Worm (Caenorhabditis elegans): Measurements from ENCODE around the gene oig-4.

Gene oig-4

ce11 chrII:7613241-7613782, at the start of gene oig-4, which contains the start of gene R07G3.7:
TSS of gene oig-4 (plus strand) at chrII:7613541.
TSS of gene R07G3.7 (minus strand) at chrII:7613732.
- TF ChIP-seq egl-5 (tag; optimal IDR thresholded peaks at IDR 0.05) (peak; percentile 45), hmg-11 (tag; optimal IDR thresholded peaks at IDR 0.05) (no peak)

ce11 chrII:7570305-7570704, 43.0 kb upstream of the oig-4 start, which contains the start of gene F35D2.3:
TSS of gene F35D2.3 (plus strand) at chrII:7570605.
- TF ChIP-seq elt-2 (tag; optimal IDR thresholded peaks at IDR 0.05) (no peak), aly-2 (tag; optimal IDR thresholded peaks at IDR 0.05) (no peak), nhr-23 (tag; optimal IDR thresholded peaks at IDR 0.05) (no peak), egl-27 (tag; optimal IDR thresholded peaks at IDR 0.05) (no peak), unc-62 (GFP tag; optimal IDR thresholded peaks at IDR 0.05) (no peak), tbx-2 (tag; optimal IDR thresholded peaks at IDR 0.05) (no peak), nhr-67 (tag; optimal IDR thresholded peaks at IDR 0.05) (no peak), jun-1 (tag; optimal IDR thresholded peaks at IDR 0.05) (no peak), ztf-11 (tag; optimal IDR thresholded peaks at IDR 0.05) (no peak), R02D3.7 (tag; optimal IDR thresholded peaks at IDR 0.05) (no peak), nhr-237 (tag; optimal IDR thresholded peaks at IDR 0.05) (no peak), zag-1 (tag; optimal IDR thresholded peaks at IDR 0.05) (no peak), ceh-82 (tag; optimal IDR thresholded peaks at IDR 0.05) (no peak), ceh-28 (tag; optimal IDR thresholded peaks at IDR 0.05) (no peak)

- TF ChIP-seq fkh-2 (tag; optimal IDR thresholded peaks at IDR 0.05) (no peak), pha-4 (tag; optimal IDR thresholded peaks at IDR 0.05) (no peak), ama-1 (optimal IDR thresholded peaks at IDR 0.05) (no peak), nhr-67 (tag; optimal IDR thresholded peaks at IDR 0.05) (no peak), mml-1 (tag; optimal IDR thresholded peaks at IDR 0.05) (no peak), pqm-1 (tag; optimal IDR thresholded peaks at IDR 0.05) (no peak), fkh-10 (GFP tag; optimal IDR thresholded peaks at IDR 0.05) (no peak), hmg-11 (tag; optimal IDR thresholded peaks at IDR 0.05) (no peak), elt-2 (tag; optimal IDR thresholded peaks at IDR 0.05) (no peak)
These were observed 42.5 kb upstream of the oig-4 start for ce11 chrII:7570820-7571219.

ce11 chrII:7574143-7574542, 39.2 kb upstream of the oig-4 start, which contains the start of gene F35D2.2:
TSS of gene F35D2.2 (plus strand) at chrII:7574443.
- no peak for TF ChIP-seq ztf-4 (tag; optimal IDR thresholded peaks at IDR 0.05)
- no peak for TF ChIP-seq daf-12 (tag; optimal IDR thresholded peaks at IDR 0.05)
- TF ChIP-seq mdl-1 (tag; optimal IDR thresholded peaks at IDR 0.05), result no peak
- TF ChIP-seq lin-15B (tag; optimal IDR thresholded peaks at IDR 0.05), result no peak
- no peak for TF ChIP-seq skn-1 (tag; optimal IDR thresholded peaks at IDR 0.05)
- no peak for TF ChIP-seq unc-62 (GFP tag; optimal IDR thresholded peaks at IDR 0.05)
- no peak for TF ChIP-seq fkh-2 (tag; optimal IDR thresholded peaks at IDR 0.05)
- TF ChIP-seq nhr-28 (tag; optimal IDR thresholded peaks at IDR 0.05), result no peak

- TF ChIP-seq elt-2 (tag; optimal IDR thresholded peaks at IDR 0.05) (no peak), nhr-43 (tag; optimal IDR thresholded peaks at IDR 0.05; ENCODE audit: poor library complexity, severe bottlenecking) (no peak), nhr-28 (tag; optimal IDR thresholded peaks at IDR 0.05) (no peak), jun-1 (tag; optimal IDR thresholded peaks at IDR 0.05) (no peak), eor-1 (tag; optimal IDR thresholded peaks at IDR 0.05) (no peak), ztf-4 (tag; optimal IDR thresholded peaks at IDR 0.05) (no peak), elt-3 (tag; optimal IDR thresholded peaks at IDR 0.05) (no peak), egl-27 (tag; optimal IDR thresholded peaks at IDR 0.05) (no peak), pha-4 (tag; optimal IDR thresholded peaks at IDR 0.05) (no peak), hmg-11 (tag; optimal IDR thresholded peaks at IDR 0.05) (no peak), nhr-67 (tag; optimal IDR thresholded peaks at IDR 0.05) (no peak), ceh-16 (tag; optimal IDR thresholded peaks at IDR 0.05) (no peak), ceh-82 (tag; optimal IDR thresholded peaks at IDR 0.05) (no peak)
These were observed 37.7 kb upstream of the oig-4 start, which contains the start of gene F35D2.1 for ce11 chrII:7575614-7576013. TSS of gene F35D2.1 (plus strand) at chrII:7575914.

ce11 chrII:7577412-7577811, 35.9 kb upstream of the oig-4 start, which contains the start of gene F35D2.6:
TSS of gene F35D2.6 (plus strand) at chrII:7577712.
- TF ChIP-seq ceh-82 (tag; optimal IDR thresholded peaks at IDR 0.05), result no peak
- TF ChIP-seq nhr-76 (tag; optimal IDR thresholded peaks at IDR 0.05), result no peak
- TF ChIP-seq jun-1 (tag; optimal IDR thresholded peaks at IDR 0.05), result no peak
- TF ChIP-seq lin-39 (tag; optimal IDR thresholded peaks at IDR 0.05), result no peak
- no peak for TF ChIP-seq ztf-11 (tag; optimal IDR thresholded peaks at IDR 0.05)
- TF ChIP-seq hmg-11 (tag; optimal IDR thresholded peaks at IDR 0.05), result no peak
- TF ChIP-seq pqm-1 (tag; optimal IDR thresholded peaks at IDR 0.05), result no peak
- no peak for TF ChIP-seq tbx-2 (tag; optimal IDR thresholded peaks at IDR 0.05)
- TF ChIP-seq mdl-1 (tag; optimal IDR thresholded peaks at IDR 0.05), result no peak
- no peak for TF ChIP-seq ztf-4 (tag; optimal IDR thresholded peaks at IDR 0.05)
- no peak for TF ChIP-seq eor-1 (tag; optimal IDR thresholded peaks at IDR 0.05)
- no peak for TF ChIP-seq nfya-1 (tag; optimal IDR thresholded peaks at IDR 0.05; ENCODE audit: insufficient read depth)
- no peak for TF ChIP-seq fkh-10 (GFP tag; optimal IDR thresholded peaks at IDR 0.05)
- TF ChIP-seq nhr-43 (tag; optimal IDR thresholded peaks at IDR 0.05; ENCODE audit: poor library complexity, severe bottlenecking), result no peak
